Worm (Caenorhabditis elegans): ENCODE results near the gene Y11D7A.5.

- TF ChIP-seq nhr-90 (tag; optimal IDR thresholded peaks at IDR 0.05) (no peak), efl-1 (GFP tag; optimal IDR thresholded peaks at IDR 0.05) (no peak), ama-1 (optimal IDR thresholded peaks at IDR 0.05) (no peak), ama-1 (GFP tag; optimal IDR thresholded peaks at IDR 0.05) (no peak), Y79H2A.3 (GFP tag; conservative IDR thresholded peaks at IDR 0.05) (no peak), fkh-3 (tag; optimal IDR thresholded peaks at IDR 0.05) (no peak)
Observed at ce11 chrIV:9217426-9217825, 27.9 kb downstream of the Y11D7A.5 start, which contains the start of gene C46C2.2.

All from whole organism, young adult.